Worm (Caenorhabditis elegans): Measurements from ENCODE around the gene Y47G7B.2.

The Y47G7B.2 gene

ce11 chrII:2707872-2708271, at the start of gene Y47G7B.2:
Y47G7B.2 (minus strand) TSS chrII:2708014.
- TF ChIP-seq rnt-1 (tag; optimal IDR thresholded peaks at IDR 0.05) (peak; percentile 29), mdl-1 (tag; optimal IDR thresholded peaks at IDR 0.05) (peak in 1 of 2 experiments; percentile 8), fkh-8 (tag; optimal IDR thresholded peaks at IDR 0.05) (peak; percentile 55), nhr-71 (tag; optimal IDR thresholded peaks at IDR 0.05) (peak; percentile 42), dpl-1 (GFP tag; optimal IDR thresholded peaks at IDR 0.05) (no peak), ztf-11 (tag; optimal IDR thresholded peaks at IDR 0.05) (no peak), lin-14 (GFP tag; optimal IDR thresholded peaks at IDR 0.05) (peak; percentile 66), nhr-85 (tag) (no peak), ces-1 (GFP tag; optimal IDR thresholded peaks at IDR 0.05) (no peak), efl-1 (optimal IDR thresholded peaks at IDR 0.05) (peak; percentile 29 to 64), efl-1 (GFP tag; optimal IDR thresholded peaks at IDR 0.05 in 1 of 2) (no peak), lin-35 (GFP tag; optimal IDR thresholded peaks at IDR 0.05) (peak in 1 of 2 experiments; percentile 34), C16A3.4 (tag; optimal IDR thresholded peaks at IDR 0.05) (no peak), nhr-20 (tag; optimal IDR thresholded peaks at IDR 0.05) (peak; percentile 7), sptf-1 (tag; optimal IDR thresholded peaks at IDR 0.05) (no peak), ama-1 (optimal IDR thresholded peaks at IDR 0.05) (no peak), snpc-4 (tag; optimal IDR thresholded peaks at IDR 0.05) (no peak), nhr-47 (tag; optimal IDR thresholded peaks at IDR 0.05) (peak; percentile 23), aly-2 (tag; optimal IDR thresholded peaks at IDR 0.05) (no peak)

ce11 chrII:2756351-2756750, 48.5 kb upstream of the Y47G7B.2 start:
- TF ChIP-seq ets-5 (GFP tag; IDR thresholded peaks at IDR 0.05) (no peak), elt-2 (tag; optimal IDR thresholded peaks at IDR 0.05) (no peak), fkh-4 (tag; optimal IDR thresholded peaks at IDR 0.05; ENCODE audit: borderline replicate concordance) (no peak), nhr-19 (GFP tag; conservative IDR thresholded peaks at IDR 0.05) (no peak), sptf-1 (tag; optimal IDR thresholded peaks at IDR 0.05) (no peak), ceh-90 (tag; optimal IDR thresholded peaks at IDR 0.05) (no peak), lin-15B (tag; optimal IDR thresholded peaks at IDR 0.05) (no peak)

ce11 chrII:2754595-2754994, 46.8 kb upstream of the Y47G7B.2 start:
- TF ChIP-seq sptf-1 (tag; optimal IDR thresholded peaks at IDR 0.05) (no peak), alr-1 (tag; optimal IDR thresholded peaks at IDR 0.05; ENCODE audit: borderline replicate concordance) (no peak), elt-2 (tag; optimal IDR thresholded peaks at IDR 0.05) (no peak), fkh-4 (tag; optimal IDR thresholded peaks at IDR 0.05; ENCODE audit: borderline replicate concordance) (no peak), nhr-47 (tag; optimal IDR thresholded peaks at IDR 0.05) (no peak), nhr-237 (tag; optimal IDR thresholded peaks at IDR 0.05) (no peak), sox-4 (tag; optimal IDR thresholded peaks at IDR 0.05) (no peak), dpl-1 (GFP tag; optimal IDR thresholded peaks at IDR 0.05) (no peak), nhr-20 (tag; optimal IDR thresholded peaks at IDR 0.05) (no peak), unc-30 (tag; optimal IDR thresholded peaks at IDR 0.05) (no peak), ceh-63 (GFP tag; optimal IDR thresholded peaks at IDR 0.05) (no peak), lin-39 (tag; optimal IDR thresholded peaks at IDR 0.05) (no peak), fkh-10 (GFP tag; optimal IDR thresholded peaks at IDR 0.05) (no peak), C16A3.4 (tag; optimal IDR thresholded peaks at IDR 0.05) (no peak), nhr-19 (GFP tag; conservative IDR thresholded peaks at IDR 0.05) (no peak), C04F5.9 (tag; optimal IDR thresholded peaks at IDR 0.05) (no peak), vab-15 (tag; optimal IDR thresholded peaks at IDR 0.05) (no peak)

- no peak for TF ChIP-seq hpl-2 (GFP tag; optimal IDR thresholded peaks at IDR 0.05)
- no peak for TF ChIP-seq hlh-4 (tag; optimal IDR thresholded peaks at IDR 0.05)
- no peak for TF ChIP-seq F16B12.6 (tag; optimal IDR thresholded peaks at IDR 0.05)
- no peak for TF ChIP-seq nhr-28 (tag; optimal IDR thresholded peaks at IDR 0.05)
- TF ChIP-seq C34B4.2 (tag; optimal IDR thresholded peaks at IDR 0.05), result no peak
- TF ChIP-seq rnt-1 (tag; optimal IDR thresholded peaks at IDR 0.05), result no peak
- no peak for TF ChIP-seq lin-15B (tag; optimal IDR thresholded peaks at IDR 0.05)
- no peak for TF ChIP-seq nhr-237 (tag; optimal IDR thresholded peaks at IDR 0.05)
- no peak for TF ChIP-seq mef-2 (tag; optimal IDR thresholded peaks at IDR 0.05)
- TF ChIP-seq nhr-11 (tag; optimal IDR thresholded peaks at IDR 0.05), result no peak
- no peak for TF ChIP-seq ceh-82 (tag; optimal IDR thresholded peaks at IDR 0.05)
- no peak for TF ChIP-seq lin-35 (GFP tag; optimal IDR thresholded peaks at IDR 0.05)
- TF ChIP-seq skn-1 (tag; optimal IDR thresholded peaks at IDR 0.05), result no peak
- no peak for TF ChIP-seq ceh-63 (GFP tag; optimal IDR thresholded peaks at IDR 0.05)
Measured at ce11 chrII:2752999-2753398, 45.2 kb upstream of the Y47G7B.2 start, which contains the start of gene F29A7.3. F29A7.3 (plus strand) TSS chrII:2753299.
